Worm (Caenorhabditis elegans) whole organism, L3 larva: Measurements from ENCODE around the gene C49C3.21.

Source experiments
- R02D3.7 ChIP-seq: fragments of 150-350 bp; optimal IDR thresholded peaks from 2 replicates; lab custom pipeline; 2014; ENCODE audit warnings: missing biosample characterization, missing genetic modification characterization
- ama-1 ChIP-seq: fragments of 150-350 bp; optimal IDR thresholded peaks from 2 replicates; lab custom pipeline; 2018
- ceh-82 ChIP-seq: fragments of 150-350 bp; optimal IDR thresholded peaks from 2 replicates; lab custom pipeline; 2014; ENCODE audit warnings: missing biosample characterization, missing genetic modification characterization
- daf-12 ChIP-seq: fragments of 150-350 bp; optimal IDR thresholded peaks from 2 replicates; lab custom pipeline; 2014; ENCODE audit warnings: missing biosample characterization, missing genetic modification reagents, missing genetic modification characterization
- egl-27 ChIP-seq: sonication (generic microtip); optimal IDR thresholded peaks from 4 replicates; lab custom pipeline; 2017; ENCODE audit warnings: missing biosample characterization, missing genetic modification reagents, missing genetic modification characterization
- fos-1 ChIP-seq: fragments of 150-350 bp; optimal IDR thresholded peaks from 2 replicates; lab custom pipeline; 2014; ENCODE audit warnings: missing biosample characterization, missing genetic modification characterization
- lin-15B ChIP-seq: fragments of 150-350 bp; optimal IDR thresholded peaks from 2 replicates; lab custom pipeline; 2014; ENCODE audit warnings: missing biosample characterization, missing genetic modification characterization
- nfya-1 ChIP-seq: sonication (generic microtip); optimal IDR thresholded peaks from 2 replicates; lab custom pipeline; 2017; ENCODE audit warnings: missing genetic modification characterization, mild to moderate bottlenecking, missing compliant biosample characterization, antibody characterized with exemption, moderate library complexity; ENCODE audit not compliant: insufficient read depth
- nhr-76 ChIP-seq: fragments of 150-350 bp; sonication (generic microtip); optimal IDR thresholded peaks from 5 replicates; lab custom pipeline; 2014; ENCODE audit warnings: missing biosample characterization, missing genetic modification characterization
- pha-4 ChIP-seq: fragments of 150-350 bp; optimal IDR thresholded peaks from 2 replicates; lab custom pipeline; 2014; ENCODE audit warnings: missing biosample characterization, missing genetic modification reagents, missing genetic modification characterization
- pqm-1 ChIP-seq: fragments of 150-350 bp; optimal IDR thresholded peaks from 2 replicates; lab custom pipeline; 2017; ENCODE audit warnings: missing biosample characterization, missing genetic modification characterization, inconsistent platforms
- sea-2 ChIP-seq: fragments of 150-350 bp; sonication (generic microtip); optimal IDR thresholded peaks from 4 replicates; lab custom pipeline; 2014; ENCODE audit warnings: missing biosample characterization, missing genetic modification reagents, missing genetic modification characterization
- ztf-4 ChIP-seq: fragments of 150-350 bp; optimal IDR thresholded peaks from 2 replicates; lab custom pipeline; 2014; ENCODE audit warnings: missing biosample characterization, missing genetic modification characterization

DNA sequence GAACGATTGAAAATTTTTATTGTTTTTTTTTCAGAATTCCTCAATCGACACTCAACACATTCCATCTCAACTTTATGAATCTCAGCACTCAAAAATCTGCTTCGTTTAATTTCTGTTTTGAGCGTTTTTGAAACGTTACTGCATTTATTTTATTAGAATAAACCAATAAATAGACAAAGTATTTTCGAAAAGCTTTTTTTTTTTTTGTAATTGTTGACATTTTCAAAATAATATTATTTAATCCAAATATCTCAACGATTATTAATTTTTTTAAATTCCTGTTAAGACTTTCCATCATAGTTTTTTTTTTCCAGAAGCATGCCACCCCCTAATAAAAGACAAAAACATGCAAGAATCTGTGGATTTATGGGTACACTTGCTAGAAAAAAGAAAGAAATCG, 10.5 kb upstream of the C49C3.21 start, which contains the start of gene C49C3.7:
- no peak for TF ChIP-seq egl-27 (tag; lab: Kevin White, UChicago)
- no peak for TF ChIP-seq ceh-82 (tag; lab: Kevin White, UChicago)
- no peak for TF ChIP-seq daf-12 (tag; lab: Kevin White, UChicago)
- TF ChIP-seq sea-2 (GFP tag; lab: Kevin White, UChicago) = no peak
- no peak for TF ChIP-seq pha-4 (tag; lab: Kevin White, UChicago)
- TF ChIP-seq pqm-1 (tag; lab: Kevin White, UChicago) = no peak
- no peak for TF ChIP-seq nfya-1 (tag; lab: Kevin White, UChicago)
- TF ChIP-seq nhr-76 (tag; lab: Kevin White, UChicago) = no peak
- no peak for TF ChIP-seq R02D3.7 (tag; lab: Kevin White, UChicago)
- no peak for TF ChIP-seq ztf-4 (tag; lab: Kevin White, UChicago)
- TF ChIP-seq ama-1 (lab: Kevin White, UChicago) = no peak
- no peak for TF ChIP-seq lin-15B
- no peak for TF ChIP-seq fos-1
